Worm (Caenorhabditis elegans): ENCODE results near the gene C04C11.1.
A peak's percentile ranks its signal among the peaks of the same experiment; 100 is the strongest.

DNA sequence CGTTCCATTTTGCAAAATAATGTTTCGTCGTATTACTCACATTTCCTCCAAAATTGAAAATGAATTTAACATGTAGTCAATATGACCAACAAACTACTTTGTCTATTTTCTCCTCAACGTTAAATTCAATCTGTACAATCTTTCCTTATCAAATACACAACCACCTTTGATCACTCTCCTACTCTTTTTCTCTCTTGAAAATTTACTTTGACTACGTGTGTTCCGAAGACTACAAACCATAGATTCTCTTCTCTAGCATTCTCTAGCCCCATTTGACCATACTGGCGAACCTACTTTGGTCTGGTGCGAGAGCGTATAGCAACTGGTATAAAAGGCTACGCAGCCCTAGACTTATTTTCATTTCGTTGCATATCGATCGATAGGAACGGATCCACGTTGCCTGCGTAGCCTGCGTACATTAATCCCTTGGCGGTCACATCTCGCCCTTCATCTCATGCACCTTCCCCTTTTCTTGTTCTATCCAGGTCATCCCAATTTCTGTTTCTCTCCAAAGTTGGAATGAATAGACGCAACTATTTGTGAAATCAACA lies 20.1 kb upstream of the C04C11.1 start:
- TF ChIP-seq R02D3.7 (tag; optimal IDR thresholded peaks at IDR 0.05) (no peak), fos-1 (tag; optimal IDR thresholded peaks at IDR 0.05) (peak; percentile 55), nhr-10 (tag; optimal IDR thresholded peaks at IDR 0.05) (no peak), ZK546.5 (tag; optimal IDR thresholded peaks at IDR 0.05) (no peak), nhr-23 (tag; optimal IDR thresholded peaks at IDR 0.05) (no peak), nhr-11 (tag; optimal IDR thresholded peaks at IDR 0.05) (no peak), ztf-11 (tag; optimal IDR thresholded peaks at IDR 0.05) (no peak), alr-1 (tag; optimal IDR thresholded peaks at IDR 0.05) (no peak), snpc-4 (tag; optimal IDR thresholded peaks at IDR 0.05) (no peak)
